Fruit fly (Drosophila melanogaster): ENCODE data around the gene mRpL12.

- TF ChIP-seq EcR (GFP tag; optimal IDR thresholded peaks at IDR 0.05) (no peak), CG8159 (tag; optimal IDR thresholded peaks at IDR 0.05) (no peak), CG14655 (GFP tag; optimal IDR thresholded peaks at IDR 0.05) (no peak), Snoo (tag; optimal IDR thresholded peaks at IDR 0.05) (no peak), rn (GFP tag; IDR thresholded peaks at IDR 0.05) (no peak), CG8301 (tag; optimal IDR thresholded peaks at IDR 0.05) (no peak), Pif1A (GFP tag; optimal IDR thresholded peaks at IDR 0.05) (no peak), fd96Ca (GFP tag; IDR thresholded peaks at IDR 0.05) (no peak), CG17806 (tag; optimal IDR thresholded peaks at IDR 0.05) (no peak), gl (tag; optimal IDR thresholded peaks at IDR 0.05) (no peak)
Observed at dm6 chr3L:8951507-8951906, 5.1 kb upstream of the mRpL12 start.

Data from whole organism, pupa.